Fruit fly (Drosophila melanogaster) whole organism, embryonic: ENCODE measurements around the gene Rim2.
A peak's percentile ranks its signal among the peaks of the same experiment; 100 is the strongest.

Experiments used
- ATbp ChIP-seq: fragments of 200-800 bp; sonication (Bioruptor generic); optimal IDR thresholded peaks from 2 replicates; lab custom pipeline; 2017; ENCODE audit warnings: missing biosample characterization, mild to moderate bottlenecking, missing genetic modification characterization, missing genetic modification reagents
- C15 ChIP-seq: fragments of 200-800 bp; sonication (Bioruptor generic); IDR thresholded peaks from 3 replicates; pipeline ENCODE4 v1.3.6; 2022; ENCODE audit warnings: missing biosample characterization, missing genetic modification characterization
- CG10274 ChIP-seq: fragments of 200-800 bp; sonication (Bioruptor generic); optimal IDR thresholded peaks from 3 replicates; lab custom pipeline; 2017; ENCODE audit warnings: missing biosample characterization, mild to moderate bottlenecking, missing genetic modification characterization
- CG11456 ChIP-seq: fragments of 200-800 bp; sonication (Bioruptor generic); IDR thresholded peaks from 3 replicates; pipeline ENCODE4 v1.3.6; 2022; ENCODE audit warnings: missing biosample characterization, missing genetic modification characterization
- CG12219 ChIP-seq: fragments of 200-800 bp; sonication (Bioruptor generic); optimal IDR thresholded peaks from 3 replicates; lab custom pipeline; 2018; ENCODE audit warnings: missing biosample characterization, mild to moderate bottlenecking, missing genetic modification characterization
- CG13624 ChIP-seq: fragments of 200-800 bp; sonication (Bioruptor generic); optimal IDR thresholded peaks from 2 replicates; lab custom pipeline; 2016; ENCODE audit warnings: missing biosample characterization, missing genetic modification characterization
- CG1529 ChIP-seq: fragments of 200-800 bp; sonication (Bioruptor generic); optimal IDR thresholded peaks from 3 replicates; lab custom pipeline; 2018; ENCODE audit warnings: missing biosample characterization, missing genetic modification characterization
- CG1603 ChIP-seq: fragments of 200-800 bp; sonication (Bioruptor generic); optimal IDR thresholded peaks from 2 replicates; lab custom pipeline; 2019; ENCODE audit warnings: missing biosample characterization, mild to moderate bottlenecking, missing genetic modification characterization, moderate library complexity
- CG32772 ChIP-seq: fragments of 200-800 bp; sonication (Bioruptor generic); IDR thresholded peaks from 2 replicates; pipeline ENCODE4 v1.3.6; 2022; ENCODE audit warnings: missing biosample characterization, missing genetic modification characterization
- CG34224 ChIP-seq: fragments of 200-800 bp; sonication (Bioruptor generic); IDR thresholded peaks from 3 replicates; pipeline ENCODE4 v1.3.6; 2022; ENCODE audit warnings: missing biosample characterization, missing genetic modification characterization; ENCODE audit not compliant: partially characterized antibody
- CG4282 ChIP-seq: fragments of 200-800 bp; sonication (Bioruptor generic); optimal IDR thresholded peaks from 2 replicates; lab custom pipeline; 2016; ENCODE audit warnings: missing biosample characterization, missing genetic modification characterization
- CG6813 ChIP-seq: fragments of 200-800 bp; sonication (Bioruptor generic); optimal IDR thresholded peaks from 2 replicates; lab custom pipeline; 2017; ENCODE audit warnings: missing biosample characterization, missing genetic modification characterization, mild to moderate bottlenecking, moderate library complexity, missing genetic modification reagents
- CG7839 ChIP-seq: fragments of 200-800 bp; sonication (Bioruptor generic); optimal IDR thresholded peaks from 3 replicates; lab custom pipeline; 2018; ENCODE audit warnings: missing biosample characterization, mild to moderate bottlenecking, missing genetic modification characterization, moderate library complexity
- CG7987 ChIP-seq: fragments of 200-800 bp; sonication (Bioruptor generic); optimal IDR thresholded peaks from 2 replicates; lab custom pipeline; 2018; ENCODE audit warnings: missing biosample characterization, mild to moderate bottlenecking, missing genetic modification characterization, moderate library complexity
- Dad ChIP-seq: fragments of 200-800 bp; sonication (Bioruptor generic); optimal IDR thresholded peaks from 3 replicates; lab custom pipeline; 2016; ENCODE audit warnings: missing biosample characterization, missing genetic modification characterization
- H15 ChIP-seq: fragments of 200-800 bp; sonication (Bioruptor generic); IDR thresholded peaks from 3 replicates; pipeline ENCODE4 v1.3.6; 2022; ENCODE audit warnings: missing biosample characterization, missing genetic modification characterization
- HLHmδ ChIP-seq: fragments of 200-800 bp; sonication (Bioruptor generic); optimal IDR thresholded peaks from 2 replicates; lab custom pipeline; 2018; ENCODE audit warnings: missing biosample characterization, mild to moderate bottlenecking, missing genetic modification characterization, moderate library complexity
- Hr78 ChIP-seq, 2 experiments: fragments of 200-800 bp in 1 of 2; fragments of >200 bp in 1 of 2; sonication (Bioruptor generic) in 1 of 2; optimal IDR thresholded peaks; 2 replicates each; lab custom pipeline; 2017 to 2019; ENCODE audit warnings: missing biosample characterization in 2 of 2, missing genetic modification characterization in 2 of 2, mild to moderate bottlenecking in 1 of 2, moderate library complexity in 1 of 2
- Max ChIP-seq: fragments of 200-800 bp; sonication (Bioruptor generic); optimal IDR thresholded peaks from 2 replicates; lab custom pipeline; 2016; ENCODE audit warnings: missing biosample characterization, mild to moderate bottlenecking, missing genetic modification characterization
- Nf-YC ChIP-seq: fragments of 200-800 bp; optimal IDR thresholded peaks from 3 replicates; lab custom pipeline; 2019; ENCODE audit warnings: missing biosample characterization, mild to moderate bottlenecking, missing genetic modification characterization, moderate library complexity
- Sox102F ChIP-seq: fragments of 200-800 bp; sonication (Bioruptor generic); optimal IDR thresholded peaks from 2 replicates; lab custom pipeline; 2018; ENCODE audit warnings: missing biosample characterization, mild to moderate bottlenecking, missing genetic modification characterization, moderate library complexity
- Xbp1 ChIP-seq: fragments of 200-800 bp; sonication (Bioruptor generic); optimal IDR thresholded peaks from 3 replicates; lab custom pipeline; 2016; ENCODE audit warnings: missing biosample characterization, mild to moderate bottlenecking, missing genetic modification characterization
- ab ChIP-seq: fragments of 200-800 bp; sonication (Bioruptor generic); optimal IDR thresholded peaks from 2 replicates; lab custom pipeline; 2016; ENCODE audit warnings: missing biosample characterization, missing genetic modification characterization
- ac ChIP-seq: fragments of 200-800 bp; sonication (Bioruptor generic); optimal IDR thresholded peaks from 3 replicates; lab custom pipeline; 2017; ENCODE audit warnings: missing biosample characterization, mild to moderate bottlenecking, missing genetic modification characterization
- al ChIP-seq: fragments of 200-800 bp; sonication (Bioruptor generic); IDR thresholded peaks from 2 replicates; pipeline ENCODE4 v1.3.6; 2022; ENCODE audit warnings: missing biosample characterization, missing genetic modification characterization
- amos ChIP-seq: fragments of 200-800 bp; sonication (Bioruptor generic); IDR thresholded peaks from 2 replicates; pipeline ENCODE4 v1.3.6; 2022; ENCODE audit warnings: missing biosample characterization, missing genetic modification characterization; ENCODE audit not compliant: partially characterized antibody
- ash1 ChIP-seq: fragments of 200-800 bp; sonication (Bioruptor generic); optimal IDR thresholded peaks from 2 replicates; lab custom pipeline; 2018; ENCODE audit warnings: missing biosample characterization, mild to moderate bottlenecking, missing genetic modification characterization
- ato ChIP-seq: fragments of 200-800 bp; sonication (Bioruptor generic); IDR thresholded peaks from 2 replicates; pipeline ENCODE4 v1.3.6; 2022; ENCODE audit warnings: missing biosample characterization, missing genetic modification characterization; ENCODE audit not compliant: partially characterized antibody
- bab2 ChIP-seq: fragments of 200-800 bp; sonication (Bioruptor generic); optimal IDR thresholded peaks from 2 replicates; lab custom pipeline; 2016; ENCODE audit warnings: missing biosample characterization, missing genetic modification characterization
- ci ChIP-seq: fragments of 200-800 bp; sonication (Bioruptor generic); IDR thresholded peaks from 3 replicates; pipeline ENCODE4 v1.3.6; 2022; ENCODE audit warnings: missing biosample characterization, missing genetic modification characterization
- crol ChIP-seq: fragments of 200-800 bp; sonication (Bioruptor generic); IDR thresholded peaks from 2 replicates; pipeline ENCODE4 v1.3.6; 2022; ENCODE audit warnings: missing biosample characterization, missing genetic modification characterization
- danr ChIP-seq: fragments of 200-800 bp; sonication (Bioruptor generic); IDR thresholded peaks from 2 replicates; pipeline ENCODE4 v1.3.6; 2022; ENCODE audit warnings: missing biosample characterization, missing genetic modification characterization
- ems ChIP-seq: fragments of 200-800 bp; sonication (Bioruptor generic); optimal IDR thresholded peaks from 3 replicates; lab custom pipeline; 2016; ENCODE audit warnings: missing biosample characterization, missing genetic modification characterization
- hkb ChIP-seq, 2 experiments: fragments of 200-800 bp in 1 of 2; fragments of >200 bp in 1 of 2; sonication (Bioruptor generic) in 1 of 2; IDR thresholded peaks in 1 of 2; optimal IDR thresholded peaks in 1 of 2; 2 replicates each; pipeline versions ENCODE4 v1.3.6 to Lab custom; 2017 to 2022; ENCODE audit warnings: missing biosample characterization in 1 of 2, missing genetic modification characterization in 1 of 2
- kah ChIP-seq: fragments of 200-800 bp; sonication (Bioruptor generic); optimal IDR thresholded peaks from 2 replicates; lab custom pipeline; 2018; ENCODE audit warnings: missing biosample characterization, mild to moderate bottlenecking, missing genetic modification characterization
- mam ChIP-seq: fragments of 200-800 bp; sonication (Bioruptor generic); optimal IDR thresholded peaks from 3 replicates; lab custom pipeline; 2016; ENCODE audit warnings: missing biosample characterization, missing genetic modification characterization
- org-1 ChIP-seq: fragments of 200-800 bp; sonication (Bioruptor generic); optimal IDR thresholded peaks from 2 replicates; lab custom pipeline; 2017; ENCODE audit warnings: missing biosample characterization, missing genetic modification characterization
- otp ChIP-seq: fragments of 200-800 bp; sonication (Bioruptor generic); IDR thresholded peaks from 3 replicates; pipeline ENCODE4, ENCODE4 v1.3.6; 2022; ENCODE audit warnings: missing biosample characterization, missing genetic modification characterization
- pzg ChIP-seq: fragments of 200-800 bp; sonication (Bioruptor generic); optimal IDR thresholded peaks from 3 replicates; lab custom pipeline; 2018; ENCODE audit warnings: missing biosample characterization, mild to moderate bottlenecking, missing genetic modification characterization, moderate library complexity
- shn ChIP-seq: fragments of 200-800 bp; sonication (Bioruptor generic); optimal IDR thresholded peaks from 3 replicates; lab custom pipeline; 2016; ENCODE audit warnings: missing biosample characterization, missing genetic modification characterization
- sisA ChIP-seq: fragments of 200-800 bp; sonication (Bioruptor generic); IDR thresholded peaks from 2 replicates; pipeline ENCODE4 v1.3.6; 2022; ENCODE audit warnings: missing biosample characterization, missing genetic modification characterization
- slou ChIP-seq: fragments of 200-800 bp; sonication (Bioruptor generic); optimal IDR thresholded peaks from 3 replicates; lab custom pipeline; 2016; ENCODE audit warnings: missing biosample characterization, missing genetic modification characterization
- so ChIP-seq: fragments of 200-800 bp; sonication (Bioruptor generic); IDR thresholded peaks from 3 replicates; pipeline ENCODE4 v1.3.6; 2022; ENCODE audit warnings: missing biosample characterization, missing genetic modification characterization
- stc ChIP-seq: fragments of 200-800 bp; sonication (Bioruptor generic); IDR thresholded peaks from 2 replicates; pipeline ENCODE4 v1.3.6; 2022; ENCODE audit warnings: missing biosample characterization, missing genetic modification characterization
- tll ChIP-seq, 2 experiments: fragments of 200-800 bp in 1 of 2; fragments of >200 bp in 1 of 2; sonication (Bioruptor generic) in 1 of 2; optimal IDR thresholded peaks; 2 replicates each; lab custom pipeline; 2017 to 2019; ENCODE audit warnings: missing biosample characterization in 2 of 2, missing genetic modification characterization in 2 of 2, mild to moderate bottlenecking in 1 of 2, moderate library complexity in 1 of 2
- usp ChIP-seq: fragments of >200 bp; optimal IDR thresholded peaks from 2 replicates; lab custom pipeline; 2017; ENCODE audit warnings: missing biosample characterization, missing genetic modification characterization
- wdn ChIP-seq: fragments of 200-800 bp; sonication (Bioruptor generic); IDR thresholded peaks from 2 replicates; pipeline ENCODE4 v1.3.6; 2022; ENCODE audit warnings: missing biosample characterization, missing genetic modification characterization

Rim2 gene

DNA sequence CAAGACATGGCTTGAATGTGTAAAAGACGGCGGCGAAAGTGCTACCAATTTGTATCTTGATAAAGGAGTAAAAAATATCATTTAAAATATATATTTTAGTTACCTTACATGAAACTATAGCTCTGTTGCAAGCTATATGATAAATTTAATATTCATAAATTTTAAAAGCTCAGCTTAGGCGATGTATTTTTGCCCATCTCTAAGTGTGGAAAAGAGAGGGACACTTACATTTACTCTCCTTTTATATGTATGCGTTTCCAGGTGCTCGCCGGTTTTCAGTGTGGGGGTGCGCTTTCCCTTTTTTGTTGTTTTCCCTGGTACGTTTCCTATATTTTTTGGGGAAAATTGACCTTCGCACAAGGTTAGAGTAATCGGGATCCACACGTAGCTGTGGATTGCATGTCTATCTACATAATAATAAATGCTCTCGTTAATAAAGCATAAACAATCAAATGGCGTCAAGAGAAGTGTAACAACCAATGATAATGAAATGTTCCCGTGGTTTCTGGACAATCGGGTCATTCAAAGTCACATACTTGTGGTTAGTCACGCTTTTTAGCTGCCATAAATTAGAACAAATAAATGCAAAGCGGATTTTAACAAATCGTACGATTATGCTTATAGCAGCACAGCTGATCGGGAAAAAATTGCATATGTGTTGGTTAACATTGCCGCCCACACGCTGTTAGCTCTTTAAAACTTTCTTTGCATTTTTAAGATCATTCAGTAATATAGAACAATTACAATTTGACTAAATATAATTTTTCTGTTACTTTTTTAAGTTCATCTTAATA, 3.8 kb upstream of the Rim2 start (continued):
- TF ChIP-seq stc (GFP tag; lab: Robert Waterston, UW) (peak; percentile 95), Max (GFP tag; lab: Kevin White, UChicago) (peak; percentile 95), CG7839 (tag; lab: Kevin White, UChicago) (peak; percentile 98), slou (GFP tag; lab: Kevin White, UChicago) (peak; percentile 94), CG6813 (GFP tag; lab: Kevin White, UChicago) (peak; percentile 92), danr (GFP tag; lab: Robert Waterston, UW) (peak; percentile 94), CG4282 (GFP tag; lab: Kevin White, UChicago) (peak; percentile 25), ato (GFP tag; lab: Robert Waterston, UW) (peak; percentile 56; the same call in 1 of the 2 replicates), al (peak; percentile 96), Nf-YC (tag; lab: Kevin White, UChicago) (peak; percentile 93), bab2 (GFP tag; lab: Kevin White, UChicago) (peak; percentile 89), sisA (GFP tag; lab: Robert Waterston, UW) (peak; percentile 95), crol (GFP tag; lab: Robert Waterston, UW) (no peak; the same call in none of the 2 replicates), CG12219 (GFP tag; lab: Kevin White, UChicago) (peak; percentile 95)
- TF ChIP-seq, all 482 proteins: peak for 450

DNA sequence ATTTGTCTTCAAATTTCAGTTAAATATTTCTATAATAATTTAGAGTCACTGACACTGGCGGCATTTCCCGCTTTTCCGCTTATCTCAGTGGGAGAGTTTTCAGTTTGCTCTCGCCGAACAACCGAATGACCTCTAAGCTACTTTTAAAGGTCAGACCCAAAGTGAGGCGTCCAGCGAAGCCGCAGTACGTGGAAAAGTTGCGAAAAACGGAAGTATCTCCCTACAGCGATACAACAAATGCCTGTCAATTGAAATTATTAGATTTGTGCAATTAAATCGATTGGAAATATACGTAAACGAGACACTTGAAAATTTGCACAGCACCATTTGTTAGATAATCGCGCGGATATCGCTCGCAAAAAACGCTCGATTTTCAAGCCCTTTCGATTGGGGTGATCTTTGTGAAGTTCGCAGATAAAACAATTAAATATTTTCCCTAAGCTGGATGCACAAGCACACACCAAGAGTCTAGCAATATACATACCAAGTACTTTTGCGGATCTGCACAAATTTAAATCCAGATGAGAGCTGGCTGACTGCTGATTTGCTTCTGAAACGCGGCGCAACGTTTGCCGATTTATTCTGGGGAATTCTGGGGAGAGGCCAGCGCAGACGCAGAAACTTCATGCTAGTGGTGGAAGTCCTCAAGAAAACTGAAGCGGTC, 3.1 kb upstream of the Rim2 start:
- no peak for TF ChIP-seq C15 (GFP tag; lab: Robert Waterston, UW)
- TF ChIP-seq ac (GFP tag; lab: Kevin White, UChicago), result no peak
- TF ChIP-seq ATbp (GFP tag; lab: Kevin White, UChicago), result no peak
- no peak for TF ChIP-seq ci (GFP tag; lab: Robert Waterston, UW)
- TF ChIP-seq mam (GFP tag; lab: Kevin White, UChicago), result no peak
- TF ChIP-seq shn (GFP tag; lab: Kevin White, UChicago), result no peak
- no peak for TF ChIP-seq CG34224 (GFP tag; lab: Robert Waterston, UW)
- TF ChIP-seq tll (GFP tag; optimal IDR thresholded peaks at IDR 0.05; lab: Kevin White, UChicago), result no peak
- TF ChIP-seq Dad (GFP tag; lab: Kevin White, UChicago), result no peak
- TF ChIP-seq CG1603 (tag; lab: Kevin White, UChicago), result no peak
- TF ChIP-seq usp, result no peak
- no peak for TF ChIP-seq CG10274 (GFP tag; lab: Kevin White, UChicago)
- no peak for TF ChIP-seq HLHmδ (GFP tag; lab: Kevin White, UChicago)
- TF ChIP-seq Hr78 (GFP tag; optimal IDR thresholded peaks at IDR 0.05; lab: Kevin White, UChicago), result no peak
- TF ChIP-seq so, result no peak
- peak; percentile 77 for TF ChIP-seq ash1 (GFP tag; lab: Kevin White, UChicago)
- no peak for TF ChIP-seq org-1 (GFP tag; lab: Kevin White, UChicago)
- TF ChIP-seq CG32772, result no peak
- peak; percentile 79 for TF ChIP-seq CG7987
- no peak for TF ChIP-seq H15
- no peak for TF ChIP-seq ems (GFP tag; lab: Kevin White, UChicago)
- peak; percentile 86 for TF ChIP-seq kah (GFP tag; lab: Kevin White, UChicago)
- no peak for TF ChIP-seq amos (GFP tag; lab: Robert Waterston, UW)
- peak; percentile 45 for TF ChIP-seq ab
- no peak for TF ChIP-seq otp (GFP tag; lab: Robert Waterston, UW)
- no peak for TF ChIP-seq CG1529 (GFP tag; lab: Kevin White, UChicago)
- TF ChIP-seq CG13624 (GFP tag; lab: Kevin White, UChicago), result no peak
- no peak for TF ChIP-seq Sox102F (GFP tag; lab: Kevin White, UChicago)
- TF ChIP-seq pzg, result no peak
- no peak for TF ChIP-seq Xbp1
- TF ChIP-seq hkb (optimal IDR thresholded peaks at IDR 0.05; lab: Kevin White, UChicago), result peak; percentile 5
- no peak for TF ChIP-seq hkb (GFP tag; IDR thresholded peaks at IDR 0.05; lab: Robert Waterston, UW)
- no peak for TF ChIP-seq CG11456 (GFP tag; lab: Robert Waterston, UW)
- no peak for TF ChIP-seq wdn (GFP tag; lab: Robert Waterston, UW)
